Fruit fly (Drosophila melanogaster): ENCODE data around the gene aop.

- TF ChIP-seq CG8478 (optimal IDR thresholded peaks at IDR 0.05) (no peak), CTCF (optimal IDR thresholded peaks at IDR 0.05) (no peak)
Measured at dm6 chr2L:2165238-2165577, 13.3 kb downstream of the aop start.

Data from S2 (cell line).